Fruit fly (Drosophila melanogaster) whole organism, prepupa: ENCODE results near the gene psidin.
A peak's percentile ranks its signal among the peaks of the same experiment; 100 is the strongest.

Experiments used
- Blimp-1 ChIP-seq: fragments of 200-800 bp; sonication (Bioruptor generic); optimal IDR thresholded peaks from 3 replicates; lab custom pipeline; 2017; ENCODE audit warnings: missing biosample characterization, missing genetic modification characterization, mild to moderate bottlenecking, moderate library complexity, missing genetic modification reagents
- CG10631 ChIP-seq: fragments of 200-800 bp; sonication (Bioruptor generic); optimal IDR thresholded peaks from 2 replicates; lab custom pipeline; 2016; ENCODE audit warnings: missing biosample characterization, missing genetic modification characterization
- CG11294 ChIP-seq: fragments of 200-800 bp; sonication (Bioruptor generic); IDR thresholded peaks from 2 replicates; pipeline ENCODE4 v1.3.6; 2022; ENCODE audit warnings: missing biosample characterization, missing genetic modification characterization
- CG11762 ChIP-seq: fragments of 200-800 bp; sonication (Bioruptor generic); optimal IDR thresholded peaks from 3 replicates; lab custom pipeline; 2016; ENCODE audit warnings: missing biosample characterization, missing genetic modification characterization; ENCODE audit not compliant: insufficient read depth
- CG11902 ChIP-seq: fragments of 200-800 bp; sonication (Bioruptor generic); optimal IDR thresholded peaks from 3 replicates; lab custom pipeline; 2016; ENCODE audit warnings: missing biosample characterization, missing genetic modification characterization
- CG1621 ChIP-seq: fragments of 200-800 bp; sonication (Bioruptor generic); optimal IDR thresholded peaks from 3 replicates; lab custom pipeline; 2018; ENCODE audit warnings: missing biosample characterization, mild to moderate bottlenecking, missing genetic modification characterization
- CG16779 ChIP-seq: fragments of 200-800 bp; sonication (Bioruptor generic); optimal IDR thresholded peaks from 3 replicates; lab custom pipeline; 2017; ENCODE audit warnings: missing biosample characterization, mild to moderate bottlenecking, missing genetic modification characterization
- CG3032 ChIP-seq: fragments of 200-800 bp; optimal IDR thresholded peaks from 2 replicates; lab custom pipeline; 2019; ENCODE audit warnings: missing biosample characterization, mild to moderate bottlenecking, missing genetic modification characterization, moderate library complexity
- CG31627 ChIP-seq: fragments of 200-800 bp; sonication (Bioruptor generic); optimal IDR thresholded peaks from 3 replicates; lab custom pipeline; 2016; ENCODE audit warnings: missing biosample characterization, missing genetic modification characterization
- CG32006 ChIP-seq: fragments of 200-800 bp; sonication (Bioruptor generic); optimal IDR thresholded peaks from 3 replicates; lab custom pipeline; 2017; ENCODE audit warnings: missing biosample characterization, mild to moderate bottlenecking, missing genetic modification characterization
- CG34406 ChIP-seq: fragments of 200-800 bp; sonication (Bioruptor generic); optimal IDR thresholded peaks from 3 replicates; lab custom pipeline; 2016; ENCODE audit warnings: missing biosample characterization, missing genetic modification characterization
- CG3919 ChIP-seq: fragments of 200-800 bp; sonication (Bioruptor generic); optimal IDR thresholded peaks from 3 replicates; lab custom pipeline; 2016; ENCODE audit warnings: missing biosample characterization, missing genetic modification characterization
- CG4318 ChIP-seq: fragments of 200-800 bp; sonication (Bioruptor generic); optimal IDR thresholded peaks from 3 replicates; lab custom pipeline; 2017; ENCODE audit warnings: missing biosample characterization, mild to moderate bottlenecking, missing genetic modification characterization
- CG6163 ChIP-seq: fragments of 200-800 bp; sonication (Bioruptor generic); IDR thresholded peaks from 3 replicates; pipeline ENCODE4 v1.3.6; 2022; ENCODE audit warnings: missing biosample characterization, missing genetic modification characterization
- CG6276 ChIP-seq: fragments of 200-800 bp; sonication (Bioruptor generic); optimal IDR thresholded peaks from 2 replicates; lab custom pipeline; 2017; ENCODE audit warnings: missing biosample characterization, mild to moderate bottlenecking, missing genetic modification characterization
- CG6792 ChIP-seq: fragments of 200-800 bp; sonication (Bioruptor generic); optimal IDR thresholded peaks from 3 replicates; lab custom pipeline; 2016; ENCODE audit warnings: missing biosample characterization, missing genetic modification characterization
- CG6808 ChIP-seq: fragments of 200-800 bp; sonication (Bioruptor generic); optimal IDR thresholded peaks from 3 replicates; lab custom pipeline; 2017; ENCODE audit warnings: missing biosample characterization, missing genetic modification characterization, mild to moderate bottlenecking, moderate library complexity, missing genetic modification reagents
- CG6854 ChIP-seq: fragments of 200-800 bp; sonication (Bioruptor generic); optimal IDR thresholded peaks from 2 replicates; lab custom pipeline; 2017; ENCODE audit warnings: missing biosample characterization, mild to moderate bottlenecking, missing genetic modification characterization
- CG8119 ChIP-seq: fragments of 200-800 bp; sonication (Bioruptor generic); IDR thresholded peaks from 3 replicates; pipeline ENCODE4 v1.3.6; 2022; ENCODE audit warnings: missing biosample characterization, missing genetic modification characterization
- CG8319 ChIP-seq: fragments of 200-800 bp; sonication (Bioruptor generic); optimal IDR thresholded peaks from 3 replicates; lab custom pipeline; 2016; ENCODE audit warnings: missing biosample characterization, missing genetic modification characterization
- CG8632 ChIP-seq: fragments of 200-800 bp; sonication (Bioruptor generic); optimal IDR thresholded peaks from 3 replicates; lab custom pipeline; 2016; ENCODE audit warnings: missing biosample characterization, missing genetic modification characterization
- CG9139 ChIP-seq: fragments of 200-800 bp; sonication (Bioruptor generic); optimal IDR thresholded peaks from 3 replicates; lab custom pipeline; 2017; ENCODE audit warnings: missing biosample characterization, mild to moderate bottlenecking, missing genetic modification characterization
- Eip75B ChIP-seq: fragments of 200-800 bp; sonication (Bioruptor generic); optimal IDR thresholded peaks from 3 replicates; lab custom pipeline; 2016; ENCODE audit warnings: missing biosample characterization, missing genetic modification characterization
- Eip78C ChIP-seq: fragments of 200-800 bp; sonication (Bioruptor generic); peaks from one replicate; lab custom pipeline; 2016; ENCODE audit warnings: missing biosample characterization, missing genetic modification characterization
- Eip93F ChIP-seq: fragments of 200-800 bp; sonication (Bioruptor generic); optimal IDR thresholded peaks from 2 replicates; lab custom pipeline; 2016; ENCODE audit warnings: missing biosample characterization, mild to moderate bottlenecking, missing genetic modification characterization
- Ets21C ChIP-seq: fragments of 200-800 bp; sonication (Bioruptor generic); optimal IDR thresholded peaks from 3 replicates; lab custom pipeline; 2016; ENCODE audit warnings: missing biosample characterization, missing genetic modification characterization
- Ets96B ChIP-seq: fragments of 200-800 bp; optimal IDR thresholded peaks from 2 replicates; lab custom pipeline; 2019; ENCODE audit warnings: missing biosample characterization, mild to moderate bottlenecking, missing genetic modification characterization, moderate library complexity
- Hr38 ChIP-seq: sonication (Bioruptor generic); optimal IDR thresholded peaks from 2 replicates; lab custom pipeline; 2016; ENCODE audit warnings: missing biosample characterization, missing genetic modification characterization
- Hr4 ChIP-seq: fragments of 200-800 bp; sonication (Bioruptor generic); optimal IDR thresholded peaks from 3 replicates; lab custom pipeline; 2016; ENCODE audit warnings: missing biosample characterization, missing genetic modification characterization
- OdsH ChIP-seq: fragments of 200-800 bp; sonication (Bioruptor generic); optimal IDR thresholded peaks from 3 replicates; lab custom pipeline; 2016; ENCODE audit warnings: missing biosample characterization, missing genetic modification characterization
- Smox ChIP-seq: fragments of 200-800 bp; sonication (Bioruptor generic); optimal IDR thresholded peaks from 3 replicates; lab custom pipeline; 2016; ENCODE audit warnings: missing biosample characterization, missing genetic modification characterization
- Sox102F ChIP-seq: fragments of 200-800 bp; sonication (Bioruptor generic); optimal IDR thresholded peaks from 2 replicates; lab custom pipeline; 2016; ENCODE audit warnings: missing biosample characterization, mild to moderate bottlenecking, missing genetic modification characterization
- Sox15 ChIP-seq: fragments of 200-800 bp; sonication (Bioruptor generic); optimal IDR thresholded peaks from 3 replicates; lab custom pipeline; 2016; ENCODE audit warnings: missing biosample characterization, missing genetic modification characterization
- achi ChIP-seq: fragments of 200-800 bp; sonication (Bioruptor generic); optimal IDR thresholded peaks from 3 replicates; lab custom pipeline; 2016; ENCODE audit warnings: missing biosample characterization, missing genetic modification characterization
- acj6 ChIP-seq: fragments of 200-800 bp; sonication (Bioruptor generic); optimal IDR thresholded peaks from 3 replicates; lab custom pipeline; 2016; ENCODE audit warnings: missing biosample characterization, missing genetic modification characterization
- dac ChIP-seq: fragments of 200-800 bp; sonication (Bioruptor generic); optimal IDR thresholded peaks from 2 replicates; lab custom pipeline; 2017; ENCODE audit warnings: missing biosample characterization, mild to moderate bottlenecking, missing genetic modification characterization
- eg ChIP-seq: fragments of 200-800 bp; sonication (Bioruptor generic); IDR thresholded peaks from 3 replicates; pipeline ENCODE4 v1.3.6; 2022; ENCODE audit warnings: missing biosample characterization, missing genetic modification characterization
- fd59A ChIP-seq: fragments of 200-800 bp; sonication (Bioruptor generic); optimal IDR thresholded peaks from 2 replicates; lab custom pipeline; 2017; ENCODE audit warnings: missing biosample characterization, mild to moderate bottlenecking, missing genetic modification characterization, missing genetic modification reagents
- fd85E ChIP-seq: fragments of 200-800 bp; sonication (Bioruptor generic); optimal IDR thresholded peaks from 3 replicates; lab custom pipeline; 2016; ENCODE audit warnings: missing biosample characterization, missing genetic modification characterization
- fkh ChIP-seq: fragments of 200-800 bp; sonication (Bioruptor generic); optimal IDR thresholded peaks from 3 replicates; lab custom pipeline; 2017; ENCODE audit warnings: missing biosample characterization, mild to moderate bottlenecking, missing genetic modification characterization, moderate library complexity
- lz ChIP-seq: fragments of 200-800 bp; sonication (Bioruptor generic); optimal IDR thresholded peaks from 3 replicates; lab custom pipeline; 2016; ENCODE audit warnings: missing biosample characterization, missing genetic modification characterization
- net ChIP-seq: fragments of 200-800 bp; sonication (Bioruptor generic); optimal IDR thresholded peaks from 3 replicates; lab custom pipeline; 2016; ENCODE audit warnings: missing biosample characterization, missing genetic modification characterization
- pdm3 ChIP-seq: fragments of 200-800 bp; sonication (Bioruptor generic); optimal IDR thresholded peaks from 3 replicates; lab custom pipeline; 2016; ENCODE audit warnings: missing biosample characterization, missing genetic modification characterization
- ss ChIP-seq, 2 experiments: fragments of 200-800 bp; sonication (Bioruptor generic); optimal IDR thresholded peaks; 2 replicates in 1 of 2; 3 replicates in 1 of 2; lab custom pipeline; 2017 to 2018; ENCODE audit warnings: mild to moderate bottlenecking in 2 of 2, missing biosample characterization in 2 of 2, missing genetic modification characterization in 2 of 2, moderate library complexity in 1 of 2
- svp ChIP-seq: fragments of 200-800 bp; sonication (Bioruptor generic); peaks from one replicate; lab custom pipeline; 2016; ENCODE audit warnings: missing biosample characterization, missing genetic modification characterization
- topi ChIP-seq: fragments of 200-800 bp; sonication (Bioruptor generic); optimal IDR thresholded peaks from 3 replicates; lab custom pipeline; 2016; ENCODE audit warnings: missing biosample characterization, missing genetic modification characterization
- vri ChIP-seq: fragments of 200-800 bp; sonication (Bioruptor generic); optimal IDR thresholded peaks from 3 replicates; lab custom pipeline; 2016; ENCODE audit warnings: missing biosample characterization, mild to moderate bottlenecking, missing genetic modification characterization

Gene psidin

dm6 chr3R:19996433-19996832, 25.1 kb upstream of the psidin start (continued):
- TF ChIP-seq Hr38 (GFP tag; lab: Kevin White, UChicago) (no peak), Eip75B (GFP tag; lab: Kevin White, UChicago) (peak; percentile 12), fd85E (GFP tag; lab: Kevin White, UChicago) (no peak), ss (GFP tag; optimal IDR thresholded peaks at IDR 0.05; lab: Kevin White, UChicago) (no peak), pdm3 (peak; percentile 60), achi (GFP tag; lab: Kevin White, UChicago) (peak; percentile 48), CG4318 (GFP tag; lab: Kevin White, UChicago) (peak; percentile 65), CG11902 (GFP tag; lab: Kevin White, UChicago) (no peak), Ets21C (GFP tag; lab: Kevin White, UChicago) (no peak), Eip78C (GFP tag; lab: Kevin White, UChicago) (peak; percentile 84), CG8119 (GFP tag; lab: Robert Waterston, UW) (peak; percentile 53; the same call in 2 of the 3 replicates), CG1621 (tag; lab: Kevin White, UChicago) (no peak), CG32006 (peak; percentile 82), dac (GFP tag; lab: Kevin White, UChicago) (peak; percentile 7), Eip93F (GFP tag; lab: Kevin White, UChicago) (no peak), vri (GFP tag; lab: Kevin White, UChicago) (no peak), CG11294 (GFP tag; lab: Robert Waterston, UW) (no peak), svp (GFP tag; lab: Kevin White, UChicago) (peak; percentile 17), CG6854 (GFP tag; lab: Kevin White, UChicago) (no peak), eg (GFP tag; lab: Robert Waterston, UW) (0 out of 3 replicates have a peak, but pooled peaks have one; percentile 21), acj6 (peak; percentile 35), Sox102F (GFP tag; lab: Kevin White, UChicago) (no peak), Sox15 (GFP tag; lab: Kevin White, UChicago) (no peak), CG31627 (GFP tag; lab: Kevin White, UChicago) (no peak), topi (GFP tag; lab: Kevin White, UChicago) (no peak), CG3032 (tag; lab: Kevin White, UChicago) (no peak), net (GFP tag; lab: Kevin White, UChicago) (peak; percentile 30), CG6792 (peak; percentile 12), lz (GFP tag; lab: Kevin White, UChicago) (peak; percentile 7), CG16779 (no peak), fd59A (GFP tag; lab: Kevin White, UChicago) (no peak)

dm6 chr3R:19997526-19998070, 23.9 kb upstream of the psidin start:
- no peak for TF ChIP-seq CG3032 (tag; lab: Kevin White, UChicago)
- no peak for TF ChIP-seq CG3919 (GFP tag; lab: Kevin White, UChicago)
- TF ChIP-seq Eip75B (GFP tag; lab: Kevin White, UChicago): no peak
- no peak for TF ChIP-seq CG34406 (GFP tag; lab: Kevin White, UChicago)
- TF ChIP-seq Hr38 (GFP tag; lab: Kevin White, UChicago): no peak
- TF ChIP-seq Smox: no peak
- no peak for TF ChIP-seq CG11762 (GFP tag; lab: Kevin White, UChicago)

DNA sequence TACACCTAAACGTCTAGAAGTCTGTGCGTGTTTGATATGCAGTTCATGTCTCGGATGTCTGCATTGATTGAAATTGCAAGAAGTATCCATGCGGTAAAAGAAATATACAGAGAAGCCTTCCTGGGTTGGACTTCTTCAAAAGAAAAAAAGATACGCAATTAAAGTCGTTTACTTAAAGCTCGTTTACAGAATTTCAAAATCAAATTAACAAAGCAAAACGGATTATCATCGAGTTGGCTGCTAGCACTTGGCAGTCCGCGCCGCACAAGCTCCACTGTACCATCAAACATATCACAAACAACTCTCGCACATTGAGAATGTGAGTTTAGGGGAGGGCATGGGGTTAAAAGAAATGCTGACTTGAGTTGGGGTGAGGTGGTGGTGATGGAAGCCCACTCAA, 23.1 kb upstream of the psidin start:
- peak; percentile 66 for TF ChIP-seq net (GFP tag; lab: Kevin White, UChicago)
- TF ChIP-seq CG3919 (GFP tag; lab: Kevin White, UChicago): peak; percentile 82
- TF ChIP-seq CG8319 (GFP tag; lab: Kevin White, UChicago): peak; percentile 20
- peak; percentile 68 for TF ChIP-seq CG10631 (GFP tag; lab: Kevin White, UChicago)
- TF ChIP-seq fkh (GFP tag; lab: Kevin White, UChicago): no peak
- peak; percentile 48 for TF ChIP-seq Sox102F (GFP tag; lab: Kevin White, UChicago)
- peak; percentile 37 for TF ChIP-seq Sox15 (GFP tag; lab: Kevin White, UChicago)
- TF ChIP-seq CG6276 (GFP tag; lab: Kevin White, UChicago): peak; percentile 54
- peak; percentile 73 for TF ChIP-seq svp (GFP tag; lab: Kevin White, UChicago)
- TF ChIP-seq CG6792: peak; percentile 54
- TF ChIP-seq Hr4: peak; percentile 72
- peak; percentile 60 for TF ChIP-seq CG6808
- peak; percentile 37 for TF ChIP-seq CG9139 (GFP tag; lab: Kevin White, UChicago)
- TF ChIP-seq Eip75B (GFP tag; lab: Kevin White, UChicago): peak; percentile 62
- peak; percentile 63 for TF ChIP-seq Ets96B (tag; lab: Kevin White, UChicago)
- peak; percentile 76 for TF ChIP-seq OdsH (GFP tag; lab: Kevin White, UChicago)
- TF ChIP-seq CG6163 (GFP tag; lab: Robert Waterston, UW): peak; percentile 85
- TF ChIP-seq dac (GFP tag; lab: Kevin White, UChicago): peak; percentile 33
- TF ChIP-seq topi (GFP tag; lab: Kevin White, UChicago): peak; percentile 57
- no peak for TF ChIP-seq Blimp-1 (GFP tag; lab: Kevin White, UChicago)
- TF ChIP-seq CG8632 (GFP tag; lab: Kevin White, UChicago): peak; percentile 57
- TF ChIP-seq CG6854 (GFP tag; lab: Kevin White, UChicago): no peak
- peak; percentile 57 for TF ChIP-seq CG1621 (tag; lab: Kevin White, UChicago)
